Fruit fly (Drosophila melanogaster) S2 (cell line): Measurements from ENCODE around the gene CG16865.

Experiments used
- CG8478 ChIP-seq: fragments of >200 bp; optimal IDR thresholded peaks from 2 replicates; lab custom pipeline; 2018
- CTCF ChIP-seq, 2 experiments: fragments of >200 bp; optimal IDR thresholded peaks; 2 replicates each; lab custom pipeline; 2018

The CG16865 gene

DNA sequence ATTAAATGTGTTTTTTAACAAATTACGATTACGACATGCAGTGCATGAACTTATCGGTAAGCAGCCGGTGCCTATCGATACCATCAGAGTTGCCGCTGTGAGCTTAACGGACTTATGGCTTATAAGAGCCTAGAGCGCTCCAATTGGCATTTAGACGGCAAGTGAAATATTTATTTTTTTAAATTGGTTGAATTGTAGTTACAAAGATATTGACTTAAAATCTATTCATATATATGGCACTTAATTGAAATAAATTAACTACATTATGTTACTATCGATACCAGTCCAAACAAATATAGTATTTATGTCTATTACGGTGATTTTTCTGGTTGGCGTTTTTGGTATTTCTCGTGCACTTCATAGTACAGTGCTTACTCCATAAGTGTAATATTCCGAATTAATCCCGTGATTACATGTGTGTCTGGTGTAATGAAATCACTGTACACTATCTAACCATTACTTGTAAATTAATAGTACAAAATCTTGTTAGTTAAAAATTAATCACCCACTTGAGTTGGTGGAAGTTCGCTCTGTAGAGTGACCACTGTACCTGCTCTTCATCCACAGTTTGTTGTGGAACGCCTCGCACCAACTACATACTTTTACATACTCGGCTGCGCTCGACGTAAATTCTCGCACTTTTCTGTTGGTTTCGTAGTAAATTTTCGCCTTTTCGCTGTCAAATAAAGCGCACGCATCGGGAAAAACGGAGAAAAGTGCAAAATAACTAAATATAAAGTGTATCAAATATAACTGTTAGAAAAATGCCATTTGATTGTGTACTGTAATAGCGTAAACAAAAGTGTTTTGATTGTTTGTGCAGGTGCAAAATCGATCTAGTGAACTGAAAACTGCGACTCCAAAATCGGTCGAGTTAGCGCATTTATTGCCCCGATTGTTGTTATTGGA, 23.9 kb downstream of the CG16865 start, which contains the start of the genes mRpS23 and CenG1A:
Gene mRpS23, minus strand, starts transcription at position 71 of the 909 bp plus-strand sequence.
Gene CenG1A, plus strand, starts transcription at position 563 of the 909 bp plus-strand sequence.
- TF ChIP-seq CTCF (optimal IDR thresholded peaks at IDR 0.05; lab: Kevin White, UChicago) (no peak), CG8478 (lab: Kevin White, UChicago) (no peak)

DNA sequence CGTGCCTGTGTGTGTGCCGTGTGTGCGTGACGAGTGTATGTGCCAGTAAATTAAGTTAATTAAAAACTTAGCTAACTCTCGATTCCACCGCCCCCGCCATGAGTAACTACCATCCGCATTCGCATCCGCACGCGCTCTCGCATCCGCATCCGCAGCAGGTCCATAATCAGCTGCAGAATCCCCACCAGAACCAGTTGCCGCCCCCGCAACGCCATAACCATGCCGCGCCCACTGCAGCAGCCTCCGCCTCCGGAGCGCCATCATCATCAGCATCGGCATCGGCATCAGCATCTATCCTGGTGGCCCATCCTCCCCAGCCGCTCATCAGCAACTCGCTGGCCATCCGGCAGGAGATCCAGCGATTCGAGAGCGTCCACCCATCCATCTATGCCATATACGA, 24.6 kb downstream of the CG16865 start:
- TF ChIP-seq CTCF (optimal IDR thresholded peaks at IDR 0.05; lab: Kevin White, UChicago) (no peak), CG8478 (lab: Kevin White, UChicago) (no peak)

DNA sequence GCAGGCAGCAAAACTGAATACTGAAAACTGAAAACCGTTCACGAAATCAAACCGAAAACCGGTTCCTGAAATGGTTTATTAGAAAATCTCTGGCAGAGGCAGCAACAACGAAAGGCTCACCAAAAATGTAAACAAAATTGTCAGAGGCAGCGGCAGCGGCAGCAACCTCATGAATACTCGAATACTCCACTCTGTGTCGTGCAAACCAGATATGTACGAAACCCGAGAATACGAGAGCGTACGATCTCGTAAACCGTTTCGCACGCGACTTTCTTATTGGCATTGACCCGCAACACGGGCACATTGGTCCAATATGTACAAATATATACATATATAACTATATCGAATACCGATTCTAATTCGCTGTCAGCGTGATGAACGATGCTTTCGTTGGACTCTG, 26.3 kb downstream of the CG16865 start:
- TF ChIP-seq CTCF (optimal IDR thresholded peaks at IDR 0.05; lab: Kevin White, UChicago) (no peak), CG8478 (lab: Kevin White, UChicago) (no peak)

DNA sequence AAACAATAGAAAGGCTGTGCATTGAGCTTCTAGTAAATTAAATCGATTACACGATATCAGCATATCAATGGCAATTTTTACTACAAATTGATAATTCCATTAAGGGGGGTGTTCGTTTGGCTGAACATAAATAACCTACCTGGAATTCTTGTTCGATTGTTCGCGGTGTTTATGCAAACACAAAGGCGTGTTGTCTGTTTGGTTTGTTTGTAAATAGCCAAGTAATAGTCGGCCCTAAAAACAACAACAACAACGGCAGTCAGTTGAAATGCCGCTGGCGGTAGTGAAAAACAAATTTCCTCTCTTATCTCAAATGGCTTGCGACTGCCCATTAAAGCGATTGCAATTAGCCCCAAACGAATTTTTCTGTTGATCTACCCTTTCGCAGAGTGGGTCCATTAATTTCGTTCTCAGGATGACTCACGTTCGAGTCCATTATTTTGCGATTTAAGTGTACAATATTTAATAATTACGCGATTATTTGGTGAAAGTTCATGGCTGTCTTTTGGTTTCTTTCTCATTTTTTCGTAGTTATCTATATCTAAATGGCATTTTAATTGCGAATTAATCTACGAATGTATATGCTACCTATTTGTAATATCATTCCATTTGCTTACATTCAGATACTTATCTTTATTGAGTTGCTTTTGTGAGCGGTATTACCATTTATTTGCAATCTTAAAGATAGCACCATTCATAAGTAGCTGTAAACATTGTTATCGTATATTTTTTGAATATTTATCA, 27.5 kb downstream of the CG16865 start:
- TF ChIP-seq CTCF (optimal IDR thresholded peaks at IDR 0.05; lab: Kevin White, UChicago) (no peak), CG8478 (lab: Kevin White, UChicago) (no peak)

DNA sequence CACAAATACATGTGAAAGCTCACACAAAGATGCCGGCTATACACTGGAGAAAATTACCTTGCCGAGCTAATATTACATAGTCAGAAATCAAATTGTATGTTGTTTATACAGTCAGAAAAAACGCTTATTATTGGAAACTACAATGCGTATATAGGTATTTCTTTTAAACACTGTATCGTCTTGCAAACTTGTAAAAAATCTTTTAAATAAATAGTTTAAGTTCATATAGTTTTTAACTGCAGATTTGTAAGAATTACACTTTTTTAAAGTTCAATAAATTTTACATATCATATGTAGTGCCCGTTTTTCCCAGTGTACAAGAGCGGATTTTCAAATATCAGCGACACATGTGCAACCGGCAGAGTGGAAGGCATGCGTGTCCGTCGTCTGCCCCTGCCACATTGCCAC, 28.4 kb downstream of the CG16865 start:
- no peak for TF ChIP-seq CG8478 (lab: Kevin White, UChicago)
- no peak for TF ChIP-seq CTCF (optimal IDR thresholded peaks at IDR 0.05; lab: Kevin White, UChicago)

DNA sequence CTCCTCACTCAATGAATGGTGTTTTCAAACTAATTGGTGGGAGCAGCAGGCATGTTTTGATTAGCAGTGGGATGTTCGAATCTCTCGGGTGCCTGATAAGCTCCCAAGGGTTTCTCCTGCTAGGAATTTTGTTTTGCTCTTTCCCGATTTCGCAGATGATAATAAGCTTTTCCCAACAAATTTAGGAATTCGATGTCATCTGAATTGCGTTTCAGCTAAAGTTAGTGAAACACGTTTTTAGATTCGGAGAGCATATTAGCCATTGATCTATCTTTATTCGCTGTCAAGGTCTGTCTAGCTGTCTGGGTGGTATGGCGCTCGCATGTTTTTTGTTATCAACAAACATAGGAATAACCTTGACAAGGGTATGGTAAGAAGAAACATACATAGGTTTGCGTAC, 30.2 kb downstream of the CG16865 start, which contains the start of gene CG33307:
Gene CG33307, minus strand, starts transcription at position 13 of the 400 bp plus-strand sequence.
- TF ChIP-seq CTCF (optimal IDR thresholded peaks at IDR 0.05; lab: Kevin White, UChicago) (no peak), CG8478 (lab: Kevin White, UChicago) (no peak)

DNA sequence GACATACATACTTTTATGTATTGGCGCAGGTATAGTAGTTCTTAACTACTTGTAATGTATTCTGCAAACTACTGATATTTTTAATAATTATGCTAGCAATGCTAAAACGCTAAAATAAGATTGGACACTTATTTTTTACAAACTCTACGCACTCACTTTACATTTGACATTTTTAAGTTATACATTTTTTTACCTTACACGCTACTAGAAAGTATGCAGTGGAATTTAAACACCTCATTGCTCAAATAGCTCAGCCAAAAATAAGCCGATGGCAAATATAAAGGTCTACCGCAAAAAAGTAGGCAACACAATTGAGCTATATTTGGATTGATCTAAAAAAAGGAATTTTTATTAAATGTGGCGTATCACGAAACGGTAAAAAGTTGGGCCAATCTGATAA, 30.8 kb downstream of the CG16865 start:
- peak; percentile 40 to 74 for TF ChIP-seq CTCF (optimal IDR thresholded peaks at IDR 0.05; lab: Kevin White, UChicago)
- TF ChIP-seq CG8478 (lab: Kevin White, UChicago): no peak

DNA sequence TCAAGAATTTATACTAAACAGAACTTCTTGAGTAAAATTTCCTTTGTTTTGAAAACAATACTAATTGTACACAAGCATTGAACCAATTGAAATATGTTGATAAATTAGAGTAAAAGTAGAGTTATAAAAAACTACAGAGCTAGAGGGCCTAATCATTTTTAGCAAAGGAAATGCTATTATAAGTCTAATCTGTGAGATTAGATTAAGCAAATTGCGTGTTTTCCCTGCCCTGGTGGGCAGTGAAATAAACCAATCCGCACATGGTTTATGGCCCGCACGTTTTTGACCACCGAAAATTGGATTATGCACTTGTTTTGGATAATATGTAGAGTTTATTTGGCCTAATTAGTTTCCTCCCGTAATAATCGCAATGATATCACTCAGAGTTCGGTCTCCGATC, 31.2 kb downstream of the CG16865 start:
- TF ChIP-seq CG8478 (lab: Kevin White, UChicago): no peak
- TF ChIP-seq CTCF (optimal IDR thresholded peaks at IDR 0.05; lab: Kevin White, UChicago): no peak

DNA sequence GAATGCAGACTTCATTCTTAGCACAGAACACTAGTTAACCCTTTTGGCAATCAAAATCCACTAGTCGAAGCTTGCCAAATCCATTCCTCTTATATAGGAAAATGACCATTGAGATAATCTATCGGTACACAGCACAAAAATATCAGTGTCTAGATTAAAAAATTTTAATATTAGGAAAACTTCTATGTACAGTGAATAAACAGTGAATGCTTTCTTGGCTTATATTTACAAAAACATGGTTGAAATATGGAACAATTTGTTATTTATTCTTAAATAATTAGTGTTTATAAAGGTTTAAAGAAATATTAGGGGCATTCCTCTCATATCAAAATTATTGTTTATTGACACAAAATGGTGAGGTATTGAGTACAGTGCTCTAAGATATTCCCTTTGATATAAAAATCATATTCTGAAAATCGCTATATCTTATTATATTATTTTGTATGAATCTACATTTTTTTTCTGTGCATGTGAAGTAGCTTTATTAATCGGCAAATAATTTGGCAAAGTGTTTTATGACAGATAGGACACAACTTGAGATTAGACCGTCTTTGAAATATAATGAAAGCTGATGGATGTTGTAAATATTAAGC, 32.5 kb downstream of the CG16865 start, which contains the start of gene CG33306:
Gene CG33306, minus strand, starts transcription at position 51 of the 593 bp plus-strand sequence.
- TF ChIP-seq CG8478 (lab: Kevin White, UChicago): no peak

DNA sequence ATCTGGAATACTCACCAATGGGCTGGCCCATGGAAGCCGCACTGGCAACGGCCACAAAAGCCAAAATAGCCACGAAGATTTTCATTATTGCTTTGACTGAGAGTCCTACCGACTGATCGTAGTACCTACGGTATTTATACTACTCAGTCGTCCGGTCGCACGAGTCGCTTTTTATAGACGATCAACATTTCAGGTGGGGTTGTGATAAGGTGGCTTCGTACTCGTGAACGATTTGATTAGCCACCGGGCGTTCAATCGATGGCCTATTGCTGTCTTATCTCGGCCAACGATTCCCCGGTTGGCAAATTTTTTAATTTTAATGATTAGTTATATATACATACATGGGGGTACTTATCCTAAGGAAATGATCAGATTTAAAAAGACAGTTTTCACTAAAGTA, 33.9 kb downstream of the CG16865 start, which contains the start of gene CG8997:
Gene CG8997, minus strand, starts transcription at position 148 of the 400 bp plus-strand sequence.
- no peak for TF ChIP-seq CTCF (optimal IDR thresholded peaks at IDR 0.05; lab: Kevin White, UChicago)
- TF ChIP-seq CG8478 (lab: Kevin White, UChicago): no peak

DNA sequence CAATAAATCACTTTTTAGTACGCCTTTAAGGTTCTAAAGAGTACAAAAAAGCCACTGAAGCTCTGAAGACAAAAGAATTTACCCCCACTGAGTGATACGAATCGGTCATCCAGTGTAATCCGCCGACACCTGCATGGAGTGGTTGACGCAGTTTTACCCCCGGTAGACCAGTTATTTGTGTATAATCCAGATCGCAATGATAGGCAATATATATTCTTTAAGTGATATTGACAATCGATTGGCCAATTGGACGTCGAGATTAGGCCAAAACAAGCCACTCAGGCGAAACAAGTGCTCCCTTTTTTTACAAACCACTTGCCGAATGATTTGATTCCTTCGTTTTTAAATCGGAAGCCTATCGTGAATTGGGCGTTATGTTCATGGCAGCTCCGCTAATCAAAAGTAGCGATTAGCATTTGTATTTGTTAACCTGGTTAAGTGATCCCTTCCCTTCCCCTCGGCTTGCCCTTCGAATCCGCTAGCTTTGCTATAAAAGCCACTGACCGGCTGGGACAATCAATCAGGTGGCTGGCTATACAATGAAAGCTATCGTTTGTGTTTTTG, 35.0 kb downstream of the CG16865 start, which contains the start of gene CG7916:
Gene CG7916, plus strand, starts transcription at position 514 of the 564 bp plus-strand sequence.
- TF ChIP-seq CG8478 (lab: Kevin White, UChicago): no peak

DNA sequence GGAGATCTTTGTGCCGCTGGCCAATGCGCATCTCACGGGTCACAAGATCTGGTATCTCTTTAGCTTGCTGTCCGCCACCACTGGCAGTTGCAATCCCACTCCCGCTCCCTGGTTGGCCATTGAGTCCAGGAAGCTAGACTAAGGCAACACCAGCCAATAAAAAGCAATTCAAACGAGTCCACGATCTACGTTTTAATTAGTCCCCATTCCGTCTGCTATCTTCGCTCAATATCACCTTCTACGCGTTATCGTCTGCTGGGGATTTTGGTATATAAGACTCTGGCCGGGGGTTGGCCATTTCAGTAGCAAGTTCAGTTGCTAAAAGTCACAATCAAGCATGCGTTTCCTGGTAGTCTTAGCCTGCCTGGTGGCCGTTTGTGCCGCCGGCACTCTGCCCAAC, 36.3 kb downstream of the CG16865 start, which contains the start of gene CG7953:
Gene CG7953, plus strand, starts transcription at position 301 of the 400 bp plus-strand sequence.
- TF ChIP-seq CG8478 (lab: Kevin White, UChicago) (no peak), CTCF (optimal IDR thresholded peaks at IDR 0.05; lab: Kevin White, UChicago) (no peak)

DNA sequence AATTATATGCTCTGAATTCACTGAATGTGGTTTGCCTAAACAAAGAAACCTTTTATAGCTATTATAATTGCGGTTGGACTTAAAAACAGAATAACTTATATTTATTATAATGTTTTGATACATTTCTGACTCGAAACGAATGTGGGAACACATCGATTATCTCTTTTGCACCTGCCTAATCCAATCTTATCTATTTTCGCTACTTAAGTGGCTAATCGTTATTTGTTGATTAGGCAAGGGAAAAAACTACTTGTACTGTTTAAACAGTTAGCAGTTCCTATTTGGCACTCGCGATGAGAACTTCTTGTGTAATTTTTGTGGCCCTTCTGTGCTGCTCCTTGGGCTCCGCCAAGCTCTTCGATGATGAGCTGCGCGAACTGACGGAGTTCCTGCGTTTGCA, 37.8 kb downstream of the CG16865 start, which contains the start of gene CG7968:
Gene CG7968, plus strand, starts transcription at position 276 of the 400 bp plus-strand sequence.
- TF ChIP-seq CTCF (optimal IDR thresholded peaks at IDR 0.05; lab: Kevin White, UChicago) (no peak), CG8478 (lab: Kevin White, UChicago) (no peak)

DNA sequence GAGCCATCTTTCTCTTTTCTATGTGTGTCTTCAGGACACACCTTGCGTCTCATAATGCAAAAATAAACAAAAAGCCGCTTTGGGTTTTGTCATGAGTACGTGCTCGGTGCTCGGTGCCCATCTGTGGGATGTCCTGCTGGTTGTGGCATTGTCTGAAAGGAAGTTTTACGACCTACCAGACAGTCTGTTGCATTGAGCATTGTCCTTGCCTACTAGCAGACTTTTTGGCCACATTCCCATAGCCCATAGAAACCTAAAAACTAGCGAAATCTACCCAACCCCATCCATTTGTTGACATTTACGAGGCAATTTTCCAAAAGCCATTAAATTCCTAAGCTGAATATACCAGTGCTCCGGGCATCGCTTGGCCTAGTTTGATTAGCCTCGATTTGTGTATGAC, 39.8 kb downstream of the CG16865 start:
- TF ChIP-seq CTCF (optimal IDR thresholded peaks at IDR 0.05; lab: Kevin White, UChicago) (no peak), CG8478 (lab: Kevin White, UChicago) (no peak)
